Fruit fly (Drosophila melanogaster) whole organism, embryonic: ENCODE results near the gene Caf1-55.

ENCODE experiments used
- Blimp-1 ChIP-seq: fragments of 200-800 bp; sonication (Bioruptor generic); optimal IDR thresholded peaks from 3 replicates; lab custom pipeline; 2018; ENCODE audit warnings: missing biosample characterization, missing genetic modification characterization, mild to moderate bottlenecking, moderate library complexity, missing genetic modification reagents
- CG10147 ChIP-seq: fragments of 200-800 bp; sonication (Bioruptor generic); optimal IDR thresholded peaks from 2 replicates; lab custom pipeline; 2019; ENCODE audit warnings: missing biosample characterization, mild to moderate bottlenecking, missing genetic modification characterization, moderate library complexity
- CG10274 ChIP-seq: fragments of 200-800 bp; sonication (Bioruptor generic); optimal IDR thresholded peaks from 3 replicates; lab custom pipeline; 2017; ENCODE audit warnings: missing biosample characterization, mild to moderate bottlenecking, missing genetic modification characterization
- CG10543 ChIP-seq: fragments of 200-800 bp; sonication (Bioruptor generic); optimal IDR thresholded peaks from 3 replicates; lab custom pipeline; 2017; ENCODE audit warnings: missing biosample characterization, mild to moderate bottlenecking, missing genetic modification characterization, moderate library complexity
- CG11085 ChIP-seq: fragments of 200-800 bp; sonication (Bioruptor generic); IDR thresholded peaks from 2 replicates; pipeline ENCODE4 v1.3.6; 2022; ENCODE audit warnings: missing biosample characterization, missing genetic modification characterization
- CG13894 ChIP-seq: fragments of 200-800 bp; sonication (Bioruptor generic); optimal IDR thresholded peaks from 3 replicates; lab custom pipeline; 2018; ENCODE audit warnings: missing biosample characterization, mild to moderate bottlenecking, missing genetic modification characterization, moderate library complexity
- CG30431 ChIP-seq: fragments of 200-800 bp; sonication (Bioruptor generic); optimal IDR thresholded peaks from 2 replicates; lab custom pipeline; 2017; ENCODE audit warnings: missing biosample characterization, missing genetic modification characterization
- CG3065 ChIP-seq: fragments of 200-800 bp; sonication (Bioruptor generic); optimal IDR thresholded peaks from 2 replicates; lab custom pipeline; 2016; ENCODE audit warnings: missing biosample characterization, missing genetic modification characterization
- CG31224 ChIP-seq: fragments of 200-800 bp; sonication (Bioruptor generic); IDR thresholded peaks from 2 replicates; pipeline ENCODE4 v1.3.6; 2022; ENCODE audit warnings: missing biosample characterization, missing genetic modification characterization
- CG32532 ChIP-seq: fragments of 200-800 bp; sonication (Bioruptor generic); IDR thresholded peaks from 2 replicates; pipeline ENCODE4 v1.3.6; 2022; ENCODE audit warnings: missing biosample characterization, missing genetic modification characterization
- CG5180 ChIP-seq: fragments of 200-800 bp; sonication (Bioruptor generic); optimal IDR thresholded peaks from 3 replicates; lab custom pipeline; 2017; ENCODE audit warnings: missing biosample characterization, missing genetic modification characterization, mild to moderate bottlenecking, moderate library complexity, missing genetic modification reagents
- CG7928 ChIP-seq: fragments of 200-800 bp; sonication (Bioruptor generic); optimal IDR thresholded peaks from 2 replicates; lab custom pipeline; 2017; ENCODE audit warnings: missing biosample characterization, mild to moderate bottlenecking, missing genetic modification characterization
- CG8924 ChIP-seq: fragments of 200-800 bp; optimal IDR thresholded peaks from 3 replicates; lab custom pipeline; 2019; ENCODE audit warnings: missing biosample characterization, mild to moderate bottlenecking, missing genetic modification characterization, moderate library complexity
- CG9876 ChIP-seq: fragments of 200-800 bp; sonication (Bioruptor generic); optimal IDR thresholded peaks from 2 replicates; lab custom pipeline; 2016; ENCODE audit warnings: missing biosample characterization, missing genetic modification characterization
- Dip2 ChIP-seq: fragments of 200-800 bp; sonication (Bioruptor generic); IDR thresholded peaks from 2 replicates; pipeline ENCODE4 v1.3.6; 2022; ENCODE audit warnings: missing biosample characterization, missing genetic modification characterization
- Doc2 ChIP-seq: fragments of 200-800 bp; sonication (Bioruptor generic); IDR thresholded peaks from 2 replicates; pipeline ENCODE4 v1.3.6; 2022; ENCODE audit warnings: missing biosample characterization, missing genetic modification characterization
- Dp ChIP-seq: fragments of 200-800 bp; sonication (Bioruptor generic); optimal IDR thresholded peaks from 2 replicates; lab custom pipeline; 2018; ENCODE audit warnings: missing biosample characterization, mild to moderate bottlenecking, missing genetic modification characterization, moderate library complexity
- Ets65A ChIP-seq: fragments of 200-800 bp; sonication (Bioruptor generic); peaks from one replicate; lab custom pipeline; 2016; ENCODE audit warnings: missing biosample characterization, missing genetic modification characterization
- Fer1 ChIP-seq: fragments of 200-800 bp; sonication (Bioruptor generic); optimal IDR thresholded peaks from 2 replicates; lab custom pipeline; 2017; ENCODE audit warnings: missing biosample characterization, mild to moderate bottlenecking, missing genetic modification characterization
- NC2β ChIP-seq: fragments of 200-800 bp; sonication (Bioruptor generic); optimal IDR thresholded peaks from 2 replicates; lab custom pipeline; 2016; ENCODE audit warnings: missing biosample characterization, missing genetic modification characterization
- Rfx ChIP-seq: fragments of 200-800 bp; sonication (Bioruptor generic); IDR thresholded peaks from 2 replicates; pipeline ENCODE4 v1.3.6; 2022; ENCODE audit warnings: missing biosample characterization, missing genetic modification characterization
- Sin3A ChIP-seq: fragments of >200 bp; optimal IDR thresholded peaks from 2 replicates; lab custom pipeline; 2018
- bcd ChIP-seq: fragments of 200-800 bp; sonication (Bioruptor generic); optimal IDR thresholded peaks from 2 replicates; lab custom pipeline; 2017; ENCODE audit warnings: missing biosample characterization, mild to moderate bottlenecking, missing genetic modification characterization
- bsh ChIP-seq, 2 experiments: fragments of 200-800 bp; sonication (Bioruptor generic); optimal IDR thresholded peaks; 2 replicates each; lab custom pipeline; 2017 to 2018; ENCODE audit warnings: mild to moderate bottlenecking in 2 of 2, missing biosample characterization in 2 of 2, missing genetic modification characterization in 2 of 2, moderate library complexity in 1 of 2
- cas ChIP-seq: fragments of 200-800 bp; sonication (Bioruptor generic); IDR thresholded peaks from 2 replicates; pipeline ENCODE4 v1.3.6; 2022; ENCODE audit warnings: missing biosample characterization, missing genetic modification characterization
- hkb ChIP-seq, 2 experiments: fragments of 200-800 bp in 1 of 2; fragments of >200 bp in 1 of 2; sonication (Bioruptor generic) in 1 of 2; IDR thresholded peaks in 1 of 2; optimal IDR thresholded peaks in 1 of 2; 2 replicates each; pipeline versions ENCODE4 v1.3.6 to Lab custom; 2017 to 2022; ENCODE audit warnings: missing biosample characterization in 1 of 2, missing genetic modification characterization in 1 of 2
- jumu ChIP-seq: fragments of 200-800 bp; sonication (Bioruptor generic); optimal IDR thresholded peaks from 3 replicates; lab custom pipeline; 2016; ENCODE audit warnings: missing biosample characterization, missing genetic modification characterization
- luna ChIP-seq: fragments of 200-800 bp; sonication (Bioruptor generic); optimal IDR thresholded peaks from 2 replicates; lab custom pipeline; 2016; ENCODE audit warnings: missing biosample characterization, missing genetic modification characterization
- nmo ChIP-seq: fragments of 200-800 bp; sonication (Bioruptor generic); optimal IDR thresholded peaks from 2 replicates; lab custom pipeline; 2018; ENCODE audit warnings: missing biosample characterization, mild to moderate bottlenecking, missing genetic modification characterization, moderate library complexity
- pan ChIP-seq, 4 experiments: fragments of >200 bp in 3 of 4; fragments of 200-800 bp in 1 of 4; sonication (Bioruptor generic) in 1 of 4; optimal IDR thresholded peaks in 3 of 4; IDR thresholded peaks in 1 of 4; 2 replicates each; pipeline versions ENCODE4 v1.3.6 to Lab custom; 2017 to 2022; ENCODE audit warnings: missing biosample characterization in 2 of 4, missing genetic modification characterization in 2 of 4, mixed read lengths in 1 of 4
- sc ChIP-seq, 3 experiments: fragments of >200 bp in 2 of 3; fragments of 200-800 bp in 1 of 3; sonication (Bioruptor generic) in 1 of 3; optimal IDR thresholded peaks; 2 replicates in 2 of 3; 3 replicates in 1 of 3; lab custom pipeline; 2017; ENCODE audit warnings: mild to moderate bottlenecking in 1 of 3, missing biosample characterization in 1 of 3, missing genetic modification characterization in 1 of 3, missing genetic modification reagents in 1 of 3
- sd ChIP-seq: fragments of 200-800 bp; sonication (Bioruptor generic); optimal IDR thresholded peaks from 3 replicates; lab custom pipeline; 2018; ENCODE audit warnings: missing biosample characterization, mild to moderate bottlenecking, missing genetic modification characterization, moderate library complexity
- slou ChIP-seq: fragments of 200-800 bp; sonication (Bioruptor generic); optimal IDR thresholded peaks from 3 replicates; lab custom pipeline; 2016; ENCODE audit warnings: missing biosample characterization, missing genetic modification characterization
- so ChIP-seq: fragments of 200-800 bp; sonication (Bioruptor generic); IDR thresholded peaks from 3 replicates; pipeline ENCODE4 v1.3.6; 2022; ENCODE audit warnings: missing biosample characterization, missing genetic modification characterization
- tx ChIP-seq: fragments of 200-800 bp; sonication (Bioruptor generic); optimal IDR thresholded peaks from 2 replicates; lab custom pipeline; 2016; ENCODE audit warnings: missing biosample characterization, missing genetic modification characterization
- zfh2 ChIP-seq: fragments of 200-800 bp; sonication (Bioruptor generic); optimal IDR thresholded peaks from 2 replicates; lab custom pipeline; 2016; ENCODE audit warnings: missing biosample characterization, missing genetic modification characterization

The Caf1-55 gene

dm6 chr3R:15225279-15225730 is at the start of gene Caf1-55, which contains the start of gene CG31344 (continued):
- TF ChIP-seq Blimp-1 (GFP tag; lab: Kevin White, UChicago), result no peak
- TF ChIP-seq Sin3A (lab: Kevin White, UChicago), result peak; percentile 70
- TF ChIP-seq so (GFP tag; lab: Robert Waterston, UW), result no peak
- 0 out of 2 replicates have a peak, but pooled peaks have one; percentile 18 for TF ChIP-seq Rfx
- peak; percentile 47 for TF ChIP-seq nmo (GFP tag; lab: Kevin White, UChicago)
- TF ChIP-seq NC2β (GFP tag; lab: Kevin White, UChicago), result no peak
- TF ChIP-seq cas, result no peak
- no peak for TF ChIP-seq Dip2 (GFP tag; lab: Robert Waterston, UW)
- TF ChIP-seq CG8924 (tag; lab: Kevin White, UChicago), result peak; percentile 38
- peak; percentile 9 for TF ChIP-seq jumu (GFP tag; lab: Kevin White, UChicago)
- no peak for TF ChIP-seq CG10274 (GFP tag; lab: Kevin White, UChicago)
- no peak for TF ChIP-seq CG9876 (GFP tag; lab: Kevin White, UChicago)
- TF ChIP-seq bcd, result no peak
- TF ChIP-seq Doc2 (GFP tag; lab: Robert Waterston, UW), result no peak
- no peak for TF ChIP-seq CG7928
- TF ChIP-seq tx (GFP tag; lab: Kevin White, UChicago), result peak; percentile 24
- TF ChIP-seq CG32532 (GFP tag; lab: Robert Waterston, UW), result no peak
- no peak for TF ChIP-seq slou (GFP tag; lab: Kevin White, UChicago)
- TF ChIP-seq CG3065, result no peak
- no peak for TF ChIP-seq bsh (GFP tag; optimal IDR thresholded peaks at IDR 0.05; lab: Kevin White, UChicago)
- no peak for TF ChIP-seq luna
- TF ChIP-seq, all 482 proteins: peak for 113

DNA sequence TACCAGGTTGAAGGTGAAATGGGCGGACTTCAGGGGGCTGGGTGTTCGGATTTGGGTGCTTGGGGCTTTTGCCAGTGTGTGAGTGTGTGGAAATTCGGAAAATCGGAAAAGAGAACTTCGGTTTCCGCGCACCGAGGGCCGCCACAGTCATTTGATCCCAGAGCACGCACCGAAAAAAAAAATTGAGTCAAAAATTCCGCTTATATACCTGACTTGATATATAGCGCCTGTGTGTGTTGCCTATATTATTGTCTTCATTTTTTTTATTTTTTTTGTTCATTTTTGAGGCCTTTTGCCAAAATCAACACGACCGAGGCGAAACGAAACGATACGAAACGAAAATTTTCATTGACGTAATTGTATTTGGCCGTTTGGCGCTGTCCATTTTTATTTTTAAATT is 48.1 kb upstream of the Caf1-55 start:
- TF ChIP-seq sd (tag; lab: Kevin White, UChicago) (peak; percentile 9), CG5180 (GFP tag; lab: Kevin White, UChicago) (no peak), Ets65A (GFP tag; lab: Kevin White, UChicago) (peak; percentile 16), CG10543 (GFP tag; lab: Kevin White, UChicago) (peak; percentile 72), so (GFP tag; lab: Robert Waterston, UW) (peak; percentile 76; the same call in 2 of the 3 replicates)

dm6 chr3R:15181467-15181866 is 43.9 kb upstream of the Caf1-55 start, which contains the start of gene Mf:
Gene Mf (minus strand): TSS chr3R:15181510.
- TF ChIP-seq CG13894 (tag; lab: Kevin White, UChicago) (no peak), pan (optimal IDR thresholded peaks at IDR 0.05; lab: Kevin White, UChicago) (no peak), pan (GFP tag; optimal IDR thresholded peaks at IDR 0.05 in 1 of 2, IDR thresholded peaks at IDR 0.05 in 1 of 2) (no peak), CG10147 (GFP tag; lab: Kevin White, UChicago) (no peak), CG11085 (GFP tag; lab: Robert Waterston, UW) (no peak), sc (optimal IDR thresholded peaks at IDR 0.05; lab: Kevin White, UChicago) (no peak), sc (GFP tag; optimal IDR thresholded peaks at IDR 0.05; lab: Kevin White, UChicago) (no peak), Dp (GFP tag; lab: Kevin White, UChicago) (no peak), zfh2 (GFP tag; lab: Kevin White, UChicago) (no peak), hkb (optimal IDR thresholded peaks at IDR 0.05; lab: Kevin White, UChicago) (no peak), hkb (GFP tag; IDR thresholded peaks at IDR 0.05; lab: Robert Waterston, UW) (no peak), CG30431 (no peak), CG31224 (GFP tag; lab: Robert Waterston, UW) (no peak), Fer1 (no peak), CG3065 (no peak)
